Fruit fly (Drosophila melanogaster): ENCODE data around the gene smog.

The smog gene

DNA sequence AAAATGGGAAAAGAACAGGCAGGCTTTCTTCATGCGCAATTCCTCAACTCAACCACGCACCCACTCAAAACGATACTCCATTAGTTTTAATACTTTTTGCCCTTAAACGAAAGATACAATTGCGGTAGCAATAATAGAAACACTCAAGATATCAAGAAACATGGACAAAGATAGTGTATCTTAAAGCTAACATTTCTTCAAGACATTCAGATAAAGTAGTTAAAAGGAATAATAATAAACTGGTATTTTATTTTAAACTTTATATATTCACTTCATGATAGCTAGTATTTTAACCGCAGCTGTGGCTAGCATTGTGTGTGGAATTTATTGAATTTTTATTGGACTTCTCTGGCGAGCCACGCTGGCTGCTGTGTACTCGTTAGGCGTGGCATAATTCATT is 3.5 kb downstream of the smog start (continued):
- TF ChIP-seq CG4328 (GFP tag; optimal IDR thresholded peaks at IDR 0.05) (no peak), CG8359 (GFP tag; optimal IDR thresholded peaks at IDR 0.05; ENCODE audit: borderline replicate concordance) (peak; percentile 33), run (tag; optimal IDR thresholded peaks at IDR 0.05) (peak; percentile 40), crc (GFP tag; optimal IDR thresholded peaks at IDR 0.05) (no peak), CG6689 (GFP tag; IDR thresholded peaks at IDR 0.05) (peak; percentile 72), Hsf (GFP tag; optimal IDR thresholded peaks at IDR 0.05) (peak; percentile 18), ab (GFP tag; optimal IDR thresholded peaks at IDR 0.05) (no peak), ara (GFP tag; IDR thresholded peaks at IDR 0.05) (peak; percentile 73), Oli (tag; optimal IDR thresholded peaks at IDR 0.05) (peak; percentile 76), Six4 (GFP tag; optimal IDR thresholded peaks at IDR 0.05) (peak; percentile 45), Usf (GFP tag; optimal IDR thresholded peaks at IDR 0.05) (no peak), Sry-δ (GFP tag; optimal IDR thresholded peaks at IDR 0.05) (no peak), CG12744 (GFP tag; optimal IDR thresholded peaks at IDR 0.05) (no peak), kah (GFP tag; optimal IDR thresholded peaks at IDR 0.05) (peak; percentile 20), zen (tag; optimal IDR thresholded peaks at IDR 0.05) (peak; percentile 65), CG34224 (GFP tag; IDR thresholded peaks at IDR 0.05; ENCODE audit: partially characterized antibody) (no peak)

dm6 chr2L:4861503-4861902 is 8.8 kb downstream of the smog start:
- TF ChIP-seq dpn (GFP tag; optimal IDR thresholded peaks at IDR 0.05) (no peak), usp (GFP tag; optimal IDR thresholded peaks at IDR 0.05) (no peak), CG33213 (GFP tag; optimal IDR thresholded peaks at IDR 0.05) (no peak), kay (GFP tag; optimal IDR thresholded peaks at IDR 0.05) (no peak), vnd (GFP tag; IDR thresholded peaks at IDR 0.05; ENCODE audit: partially characterized antibody) (no peak), pros (GFP tag; optimal IDR thresholded peaks at IDR 0.05) (no peak), CoRest (tag; optimal IDR thresholded peaks at IDR 0.05) (peak; percentile 5), tio (GFP tag; optimal IDR thresholded peaks at IDR 0.05) (no peak), aop (GFP tag; IDR thresholded peaks at IDR 0.05) (no peak), CG1024 (GFP tag; IDR thresholded peaks at IDR 0.05) (no peak), ro (GFP tag; IDR thresholded peaks at IDR 0.05) (no peak), CG7745 (tag; optimal IDR thresholded peaks at IDR 0.05) (no peak), Meics (GFP tag; optimal IDR thresholded peaks at IDR 0.05) (peak; percentile 49), CG14710 (tag; optimal IDR thresholded peaks at IDR 0.05) (no peak), Trl (optimal IDR thresholded peaks at IDR 0.05) (no peak), Trl (GFP tag; optimal IDR thresholded peaks at IDR 0.05) (no peak), dmrt99B (tag; optimal IDR thresholded peaks at IDR 0.05) (peak; percentile 65), CG12071 (GFP tag; optimal IDR thresholded peaks at IDR 0.05) (peak; percentile 45), sd (tag; optimal IDR thresholded peaks at IDR 0.05) (no peak), inv (GFP tag; IDR thresholded peaks at IDR 0.05; ENCODE audit: partially characterized antibody) (no peak), Awh (GFP tag; IDR thresholded peaks at IDR 0.05) (no peak), CG6654 (GFP tag; optimal IDR thresholded peaks at IDR 0.05) (no peak), sens-2 (GFP tag; IDR thresholded peaks at IDR 0.05) (no peak), CG10321 (GFP tag; IDR thresholded peaks at IDR 0.05) (no peak), Poxn (GFP tag; IDR thresholded peaks at IDR 0.05) (no peak), eve (GFP tag; optimal IDR thresholded peaks at IDR 0.05) (no peak), Deaf1 (tag; optimal IDR thresholded peaks at IDR 0.05) (no peak), slbo (GFP tag; IDR thresholded peaks at IDR 0.05) (peak; percentile 65), gsb-n (tag; optimal IDR thresholded peaks at IDR 0.05) (no peak), eyg (GFP tag; optimal IDR thresholded peaks at IDR 0.05) (no peak), Spps (tag; optimal IDR thresholded peaks at IDR 0.05) (no peak), otp (GFP tag; IDR thresholded peaks at IDR 0.05) (0 out of 3 replicates have a peak, but pooled peaks have one; percentile 29), CG32532 (GFP tag; IDR thresholded peaks at IDR 0.05) (peak; percentile 74), CG7928 (GFP tag; optimal IDR thresholded peaks at IDR 0.05) (no peak), btn (GFP tag; optimal IDR thresholded peaks at IDR 0.05) (no peak), CG17385 (GFP tag; optimal IDR thresholded peaks at IDR 0.05) (no peak)
